Worm (Caenorhabditis elegans) whole organism, L4 larva: ENCODE measurements around the gene F10E9.1.

Experiments used
- T20F7.1 ChIP-seq: fragments of 200-800 bp; sonication (Bioruptor generic); optimal IDR thresholded peaks from 2 replicates; lab custom pipeline; 2018; ENCODE audit warnings: mild to moderate bottlenecking, missing genetic modification characterization, missing compliant biosample characterization
- Y105C5A.15 ChIP-seq: fragments of 200-800 bp; sonication (Bioruptor generic); IDR thresholded peaks from 2 replicates; pipeline ENCODE4 v1.3.6; 2022; ENCODE audit warnings: missing genetic modification characterization, missing compliant biosample characterization
- aly-2 ChIP-seq: sonication (generic microtip); optimal IDR thresholded peaks from 2 replicates; lab custom pipeline; 2018; ENCODE audit warnings: missing biosample characterization, missing genetic modification characterization
- attf-4 ChIP-seq: sonication (generic microtip); optimal IDR thresholded peaks from 3 replicates; lab custom pipeline; 2017; ENCODE audit warnings: missing biosample characterization, missing genetic modification characterization
- lim-7 ChIP-seq: fragments of 200-800 bp; sonication (Bioruptor generic); IDR thresholded peaks from 2 replicates; pipeline ENCODE4 v1.3.6; 2022; ENCODE audit warnings: missing genetic modification characterization, missing compliant biosample characterization
- mdl-1 ChIP-seq, 2 experiments: fragments of 150-350 bp in 1 of 2; sonication (generic microtip) in 1 of 2; optimal IDR thresholded peaks; 2 replicates each; lab custom pipeline; 2014 to 2017; ENCODE audit warnings: missing biosample characterization in 2 of 2, missing genetic modification characterization in 2 of 2
- mep-1 ChIP-seq: fragments of 150-350 bp; sonication (generic microtip); optimal IDR thresholded peaks from 3 replicates; lab custom pipeline; 2014; ENCODE audit warnings: missing biosample characterization, missing genetic modification characterization
- rbr-2 ChIP-seq: sonication (generic microtip); optimal IDR thresholded peaks from 2 replicates; lab custom pipeline; 2016; ENCODE audit warnings: missing genotype, missing genetic modification characterization, missing compliant biosample characterization
- spr-3 ChIP-seq: fragments of 200-800 bp; sonication (Bioruptor generic); optimal IDR thresholded peaks from 2 replicates; lab custom pipeline; 2018; ENCODE audit warnings: mild to moderate bottlenecking, missing genetic modification characterization, missing compliant biosample characterization
- zip-11 ChIP-seq: fragments of 200-800 bp; sonication (Bioruptor generic); IDR thresholded peaks from 2 replicates; pipeline ENCODE4 v1.3.6; 2022; ENCODE audit warnings: missing genetic modification characterization, missing compliant biosample characterization

DNA sequence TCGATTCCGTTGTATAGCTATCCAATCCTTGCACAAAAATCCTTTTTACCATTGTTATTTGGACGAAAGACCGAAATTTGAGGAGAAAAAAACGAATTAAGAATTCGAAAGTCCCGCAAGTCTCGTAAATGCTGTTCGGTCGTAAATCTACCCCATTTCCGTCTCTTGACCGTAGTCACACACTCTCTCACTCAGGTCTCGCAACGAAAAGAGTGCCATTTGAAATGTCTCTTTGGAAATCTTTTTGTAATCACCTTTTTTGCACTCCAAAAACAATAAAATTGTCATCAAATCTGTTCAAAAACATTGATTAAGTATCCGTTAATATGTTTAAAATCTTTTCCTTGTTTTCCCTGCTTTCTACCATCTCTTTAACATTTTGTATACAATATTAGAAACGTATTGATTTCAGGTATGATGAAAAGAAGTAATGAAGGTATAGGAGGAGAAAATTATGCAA lies 35.3 kb downstream of the F10E9.1 start, which contains the start of the genes R05D3.8 and rfp-1:
- TF ChIP-seq Y105C5A.15 (GFP tag; lab: Robert Waterston, UW) (no peak), mep-1 (tag; lab: Kevin White, UChicago) (peak; percentile 87), rbr-2 (peak; percentile 43), zip-11 (GFP tag; lab: Robert Waterston, UW) (no peak), aly-2 (tag; lab: Kevin White, UChicago) (no peak), lim-7 (GFP tag; lab: Robert Waterston, UW) (no peak), T20F7.1 (peak; percentile 73), attf-4 (tag; lab: Kevin White, UChicago) (no peak), mdl-1 (tag; optimal IDR thresholded peaks at IDR 0.05; lab: Kevin White, UChicago) (peak in 1 of 2 experiments; percentile 28), spr-3 (GFP tag; lab: Kevin White, UChicago) (no peak)
